Worm (Caenorhabditis elegans): Measurements from ENCODE around the gene F25E2.2.

Gene F25E2.2

DNA sequence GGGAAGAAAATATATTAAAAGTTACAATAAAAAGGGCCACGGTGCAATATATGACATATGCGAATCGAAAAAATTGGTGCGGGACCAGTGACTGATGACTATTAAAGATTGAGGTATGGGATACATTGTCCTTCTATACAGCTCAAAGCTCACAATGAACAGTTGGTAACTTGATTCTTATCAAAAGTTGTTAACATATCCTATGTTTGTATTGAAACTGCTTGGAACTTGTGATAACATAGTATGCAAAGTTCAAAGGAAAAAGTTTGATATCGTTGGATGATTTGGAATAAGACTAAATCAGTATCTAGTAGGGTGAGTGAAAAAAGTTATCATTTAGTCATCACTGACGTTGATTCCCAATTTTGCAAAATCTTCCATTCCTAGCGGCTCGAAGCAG, 7.4 kb upstream of the F25E2.2 start:
- TF ChIP-seq madf-6 (GFP tag; IDR thresholded peaks at IDR 0.05) (no peak), ccch-3 (GFP tag; optimal IDR thresholded peaks at IDR 0.05) (no peak)

DNA sequence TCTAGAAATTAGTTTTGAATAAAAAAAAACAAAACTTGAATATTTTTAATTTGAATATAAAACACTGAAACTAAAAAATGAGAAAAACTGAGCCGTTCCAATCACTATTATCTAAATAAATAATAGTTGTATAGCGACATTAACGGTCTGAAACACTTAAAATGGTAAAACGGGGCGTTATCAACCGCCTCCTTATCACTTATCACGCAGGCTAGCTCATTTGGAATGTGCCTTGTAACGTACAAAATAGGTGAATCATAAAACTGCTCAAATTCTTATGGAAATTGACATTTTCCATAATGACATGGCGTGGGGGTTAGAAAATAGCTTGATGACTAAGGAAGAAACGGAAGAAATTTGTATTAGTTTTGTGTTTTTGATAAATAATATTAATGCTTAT, 5.3 kb upstream of the F25E2.2 start, which contains the start of gene ifd-2:
Gene ifd-2 (minus strand): TSS at position 1 of the 400 bp plus-strand sequence.
- TF ChIP-seq let-607 (tag; optimal IDR thresholded peaks at IDR 0.05) = peak in 1 of 2 experiments; percentile 26
- peak; percentile 91 for TF ChIP-seq nhr-80 (tag; optimal IDR thresholded peaks at IDR 0.05)
- TF ChIP-seq ama-1 (optimal IDR thresholded peaks at IDR 0.05) = no peak
- TF ChIP-seq ama-1 (GFP tag; optimal IDR thresholded peaks at IDR 0.05) = no peak

DNA sequence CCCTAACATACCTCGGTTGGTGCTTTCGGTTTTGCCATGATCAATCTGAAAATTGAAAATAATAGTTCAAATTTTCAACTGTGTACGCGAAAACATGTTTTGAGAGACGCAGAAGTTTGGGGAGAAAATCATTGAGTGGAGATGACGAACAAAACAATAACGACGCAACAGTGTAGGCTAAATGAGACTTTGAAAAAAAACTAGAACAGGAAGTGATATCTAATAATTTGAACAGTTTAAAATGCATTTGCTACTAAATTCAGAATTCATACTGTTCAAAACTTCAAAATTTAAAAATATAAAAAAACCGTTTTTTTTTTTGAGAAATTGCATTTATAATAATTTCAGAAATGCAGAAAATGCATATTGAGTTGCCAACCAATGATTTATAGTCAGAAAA, 2.5 kb upstream of the F25E2.2 start, which contains the start of gene F25E2.3:
Gene F25E2.3 (minus strand): TSS at position 101 of the 400 bp plus-strand sequence.
- TF ChIP-seq nhr-27 (tag; optimal IDR thresholded peaks at IDR 0.05) = no peak
- no peak for TF ChIP-seq ceh-27 (GFP tag; optimal IDR thresholded peaks at IDR 0.05)
- no peak for TF ChIP-seq unc-62 (GFP tag; optimal IDR thresholded peaks at IDR 0.05)
- no peak for TF ChIP-seq aptf-3 (GFP tag; IDR thresholded peaks at IDR 0.05)
- no peak for TF ChIP-seq egl-18 (GFP tag; IDR thresholded peaks at IDR 0.05)
- TF ChIP-seq madf-3 (GFP tag; IDR thresholded peaks at IDR 0.05) = no peak
- TF ChIP-seq F22D6.2 (tag; optimal IDR thresholded peaks at IDR 0.05) = no peak
- no peak for TF ChIP-seq lin-26 (GFP tag; IDR thresholded peaks at IDR 0.05)
- no peak for TF ChIP-seq snpc-4 (GFP tag; optimal IDR thresholded peaks at IDR 0.05)
- no peak for TF ChIP-seq snpc-4 (tag; optimal IDR thresholded peaks at IDR 0.05)
- TF ChIP-seq B0035.1 (tag; optimal IDR thresholded peaks at IDR 0.05) = no peak
- no peak for TF ChIP-seq Y79H2A.3 (GFP tag; conservative IDR thresholded peaks at IDR 0.05)
- TF ChIP-seq rcor-1 (GFP tag; IDR thresholded peaks at IDR 0.05) = no peak
- TF ChIP-seq F57C9.4 (tag; optimal IDR thresholded peaks at IDR 0.05) = no peak
- no peak for TF ChIP-seq C17E4.6 (GFP tag; IDR thresholded peaks at IDR 0.05)
- TF ChIP-seq efl-1 (GFP tag; optimal IDR thresholded peaks at IDR 0.05) = no peak
- no peak for TF ChIP-seq pbrm-1 (GFP tag; IDR thresholded peaks at IDR 0.05)
- TF ChIP-seq dpff-1 (tag; optimal IDR thresholded peaks at IDR 0.05) = no peak
- no peak for TF ChIP-seq ama-1 (optimal IDR thresholded peaks at IDR 0.05)
- no peak for TF ChIP-seq ama-1 (GFP tag; optimal IDR thresholded peaks at IDR 0.05)
- no peak for TF ChIP-seq xnd-1 (tag; optimal IDR thresholded peaks at IDR 0.05)

DNA sequence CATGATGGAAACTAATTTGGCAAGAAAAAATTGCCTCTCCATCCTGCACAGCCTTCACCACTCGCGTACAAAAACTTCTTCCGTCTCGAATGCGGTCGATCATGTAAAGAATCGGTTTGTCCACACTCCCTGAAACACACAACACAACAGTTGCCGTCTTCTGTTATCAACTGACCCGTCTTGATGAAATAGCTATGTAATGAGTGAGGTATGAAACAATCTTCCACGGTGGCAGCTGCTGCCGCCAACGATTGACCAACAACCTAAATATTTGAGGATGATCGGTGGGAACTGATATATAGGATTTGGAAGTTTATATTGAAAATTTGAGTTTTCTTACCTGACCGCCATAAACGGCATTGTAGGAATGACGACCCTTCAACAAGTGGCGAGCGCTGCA, 1.7 kb upstream of the F25E2.2 start:
- peak; percentile 36 for TF ChIP-seq nhr-80 (tag; optimal IDR thresholded peaks at IDR 0.05)
- no peak for TF ChIP-seq F37B4.10 (GFP tag; IDR thresholded peaks at IDR 0.05)
- peak in 1 of 2 experiments; percentile 17 for TF ChIP-seq let-607 (tag; optimal IDR thresholded peaks at IDR 0.05)

DNA sequence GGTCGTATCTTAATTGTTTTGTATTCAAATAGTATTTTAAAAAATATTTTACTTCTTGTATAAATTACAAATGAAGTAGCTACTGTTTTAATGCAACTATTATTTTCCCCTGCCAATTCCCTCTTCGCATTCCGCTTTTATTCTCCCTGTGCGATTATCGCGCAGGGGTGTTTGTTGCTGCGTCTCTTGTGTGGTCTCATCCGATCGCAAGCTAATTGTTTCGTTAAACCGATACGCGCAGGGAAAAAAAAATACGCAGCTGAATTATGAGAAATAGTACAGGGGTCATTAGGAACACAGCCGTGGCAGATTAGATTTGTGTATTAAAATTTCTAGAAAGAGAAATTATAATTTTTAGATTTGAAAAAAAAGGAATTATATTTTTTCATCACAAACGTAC, 4.1 kb downstream of the F25E2.2 start:
- peak; percentile 98 for TF ChIP-seq atf-7 (tag; optimal IDR thresholded peaks at IDR 0.05)
- TF ChIP-seq madf-10 (tag; optimal IDR thresholded peaks at IDR 0.05) = peak; percentile 95
- TF ChIP-seq ztf-18 (tag; optimal IDR thresholded peaks at IDR 0.05) = peak; percentile 71
- TF ChIP-seq unc-130 (GFP tag; optimal IDR thresholded peaks at IDR 0.05) = no peak
- peak; percentile 79 for TF ChIP-seq tbp1 (GFP tag; optimal IDR thresholded peaks at IDR 0.05)
- no peak for TF ChIP-seq madf-3 (GFP tag; IDR thresholded peaks at IDR 0.05)
- no peak; the same call in 1 of the 2 replicates for TF ChIP-seq D2030.7 (GFP tag; IDR thresholded peaks at IDR 0.05)
- peak; percentile 64; the same call in 1 of the 2 replicates for TF ChIP-seq bed-2 (GFP tag; IDR thresholded peaks at IDR 0.05)
- TF ChIP-seq C06A6.2 (GFP tag; conservative IDR thresholded peaks at IDR 0.05) = peak; percentile 95
- TF ChIP-seq hmg-1.2 (GFP tag; IDR thresholded peaks at IDR 0.05) = peak; percentile 91
- TF ChIP-seq dox-1 (GFP tag; IDR thresholded peaks at IDR 0.05) = peak; percentile 99
- peak; percentile 99 for TF ChIP-seq B0336.3 (GFP tag; IDR thresholded peaks at IDR 0.05)
- TF ChIP-seq unc-62 (GFP tag; optimal IDR thresholded peaks at IDR 0.05) = peak; percentile 76
- peak; percentile 90 for TF ChIP-seq egl-44 (GFP tag; IDR thresholded peaks at IDR 0.05)
- TF ChIP-seq T26A5.8 (tag; optimal IDR thresholded peaks at IDR 0.05) = no peak
- TF ChIP-seq B0035.1 (tag; optimal IDR thresholded peaks at IDR 0.05) = peak; percentile 93
- peak; percentile 96 for TF ChIP-seq hmg-20 (GFP tag; IDR thresholded peaks at IDR 0.05)
- 0 out of 2 replicates have a peak, but pooled peaks have one; percentile 23 for TF ChIP-seq aptf-2 (GFP tag; conservative IDR thresholded peaks at IDR 0.05)
- 0 out of 2 replicates have a peak, but pooled peaks have one; percentile 82 for TF ChIP-seq bed-1 (GFP tag; IDR thresholded peaks at IDR 0.05)
- TF ChIP-seq efl-1 (GFP tag; optimal IDR thresholded peaks at IDR 0.05) = no peak
- peak; percentile 52 for TF ChIP-seq lsy-27 (tag; optimal IDR thresholded peaks at IDR 0.05; ENCODE audit: borderline replicate concordance, insufficient read depth)

Measured in whole organism, young adult.